Fruit fly (Drosophila melanogaster) whole organism, wandering third instar larva: Measurements from ENCODE around the gene CG32986.

Experiments used
- Abd-B ChIP-seq: fragments of >200 bp; optimal IDR thresholded peaks from 2 replicates; lab custom pipeline; 2017; ENCODE audit warnings: missing biosample characterization, missing genetic modification characterization
- CG9705 ChIP-seq: fragments of 200-800 bp; sonication (Bioruptor generic); optimal IDR thresholded peaks from 2 replicates; lab custom pipeline; 2018; ENCODE audit warnings: missing biosample characterization, mild to moderate bottlenecking, missing genetic modification characterization
- CrebA ChIP-seq: fragments of 200-800 bp; sonication (Bioruptor generic); optimal IDR thresholded peaks from 2 replicates; lab custom pipeline; 2016; ENCODE audit warnings: missing biosample characterization, mild to moderate bottlenecking, missing genetic modification characterization, borderline replicate concordance
- Dif ChIP-seq: fragments of 200-275, 200-300 bp; sonication (Bioruptor generic); optimal IDR thresholded peaks from 2 replicates; lab custom pipeline; 2018; ENCODE audit warnings: missing biosample characterization, missing genetic modification characterization; ENCODE audit not compliant: partially characterized antibody
- GATAd ChIP-seq: sonication (Bioruptor generic); optimal IDR thresholded peaks from 2 replicates; lab custom pipeline; 2016; ENCODE audit warnings: missing biosample characterization, missing genetic modification characterization
- HLH106 ChIP-seq: fragments of 200-800 bp; optimal IDR thresholded peaks from 3 replicates; lab custom pipeline; 2019; ENCODE audit warnings: missing biosample characterization, mild to moderate bottlenecking, missing genetic modification characterization, moderate library complexity
- Hnf4 ChIP-seq: fragments of 200-800 bp; sonication (Bioruptor generic); optimal IDR thresholded peaks from 2 replicates; lab custom pipeline; 2016; ENCODE audit warnings: missing biosample characterization, mild to moderate bottlenecking, missing genetic modification characterization
- Hr83 ChIP-seq: fragments of 200-300 bp; sonication (Bioruptor generic); optimal IDR thresholded peaks from 2 replicates; lab custom pipeline; 2016; ENCODE audit warnings: missing biosample characterization, mild to moderate bottlenecking, missing genetic modification characterization, moderate library complexity; ENCODE audit not compliant: poor library complexity, severe bottlenecking
- Jra ChIP-seq: sonication (Bioruptor generic); optimal IDR thresholded peaks from 2 replicates; lab custom pipeline; 2016; ENCODE audit warnings: missing biosample characterization, missing genetic modification characterization
- Mio ChIP-seq: sonication (Bioruptor generic); optimal IDR thresholded peaks from 2 replicates; lab custom pipeline; 2016; ENCODE audit warnings: missing biosample characterization, missing genetic modification characterization
- Myc ChIP-seq: fragments of >200 bp; optimal IDR thresholded peaks from 2 replicates; lab custom pipeline; 2017
- N ChIP-seq: fragments of >200 bp; optimal IDR thresholded peaks from 2 replicates; lab custom pipeline; 2018; ENCODE audit warnings: missing biosample characterization, missing external identifiers, missing genetic modification characterization
- OdsH ChIP-seq: fragments of 200-800 bp; sonication (Bioruptor generic); optimal IDR thresholded peaks from 2 replicates; lab custom pipeline; 2016; ENCODE audit warnings: missing biosample characterization, mild to moderate bottlenecking, missing genetic modification characterization
- Sp1 ChIP-seq: fragments of 200-800 bp; sonication (Bioruptor generic); optimal IDR thresholded peaks from 3 replicates; lab custom pipeline; 2019; ENCODE audit warnings: missing biosample characterization, mild to moderate bottlenecking, missing genetic modification characterization, moderate library complexity
- Vsx2 ChIP-seq: fragments of 200-300, 225-300 bp; sonication (Bioruptor generic); optimal IDR thresholded peaks from 2 replicates; lab custom pipeline; 2018; ENCODE audit warnings: missing biosample characterization, missing genetic modification characterization; ENCODE audit not compliant: partially characterized antibody
- br ChIP-seq: fragments of 200-800 bp; sonication (Bioruptor generic); optimal IDR thresholded peaks from 2 replicates; lab custom pipeline; 2016; ENCODE audit warnings: missing biosample characterization, missing genetic modification characterization
- brk ChIP-seq: fragments of 200-800 bp; sonication (Bioruptor generic); optimal IDR thresholded peaks from 2 replicates; lab custom pipeline; 2016; ENCODE audit warnings: missing biosample characterization, mild to moderate bottlenecking, missing genetic modification characterization
- dl ChIP-seq, 2 experiments: fragments of 175-275, 200-275 bp in 1 of 2; fragments of 200-275 bp in 1 of 2; sonication (Bioruptor generic); optimal IDR thresholded peaks; lab custom pipeline; 2018; ENCODE audit warnings: mild to moderate bottlenecking in 2 of 2, missing biosample characterization in 2 of 2, missing genetic modification characterization in 2 of 2, moderate library complexity in 2 of 2; ENCODE audit not compliant: partially characterized antibody in 2 of 2, insufficient read depth in 1 of 2
- dmrt93B ChIP-seq: fragments of 200-800 bp; sonication (Bioruptor generic); optimal IDR thresholded peaks from 2 replicates; lab custom pipeline; 2018; ENCODE audit warnings: missing biosample characterization, mild to moderate bottlenecking, missing genetic modification characterization
- dsf ChIP-seq: sonication (Bioruptor generic); optimal IDR thresholded peaks from 2 replicates; lab custom pipeline; 2016; ENCODE audit warnings: missing biosample characterization, missing genetic modification characterization, borderline replicate concordance
- ey ChIP-seq: fragments of 200-800 bp; sonication (Bioruptor generic); optimal IDR thresholded peaks from 2 replicates; lab custom pipeline; 2016; ENCODE audit warnings: missing biosample characterization, missing genetic modification characterization
- foxo ChIP-seq, 2 experiments: fragments of 200-800 bp; sonication (Bioruptor generic); optimal IDR thresholded peaks; 2 replicates in 1 of 2; 3 replicates in 1 of 2; lab custom pipeline; 2016 to 2017; ENCODE audit warnings: missing biosample characterization in 2 of 2, missing genetic modification characterization in 2 of 2
- fru ChIP-seq: fragments of 200-800 bp; sonication (Bioruptor generic); optimal IDR thresholded peaks from 3 replicates; lab custom pipeline; 2016; ENCODE audit warnings: missing biosample characterization, mild to moderate bottlenecking, missing genetic modification characterization
- h ChIP-seq: fragments of 200-800 bp; sonication (Bioruptor generic); optimal IDR thresholded peaks from 3 replicates; lab custom pipeline; 2016; ENCODE audit warnings: missing biosample characterization, mild to moderate bottlenecking, missing genetic modification characterization
- jim ChIP-seq: fragments of 175-275, 200-325 bp; sonication (Bioruptor generic); optimal IDR thresholded peaks from 2 replicates; lab custom pipeline; 2016; ENCODE audit warnings: missing biosample characterization, mild to moderate bottlenecking, missing genetic modification characterization
- lola ChIP-seq: fragments of >200 bp; optimal IDR thresholded peaks from 2 replicates; lab custom pipeline; 2017; ENCODE audit warnings: missing biosample characterization, missing genetic modification characterization
- pan ChIP-seq: fragments of >200 bp; optimal IDR thresholded peaks from 2 replicates; lab custom pipeline; 2017
- psq ChIP-seq: fragments of 200-800 bp; sonication (Bioruptor generic); optimal IDR thresholded peaks from 3 replicates; lab custom pipeline; 2017; ENCODE audit warnings: missing biosample characterization, mild to moderate bottlenecking, missing genetic modification characterization, moderate library complexity
- rgr ChIP-seq: fragments of 200-800 bp; sonication (Bioruptor generic); optimal IDR thresholded peaks from 3 replicates; lab custom pipeline; 2016; ENCODE audit warnings: missing biosample characterization, mild to moderate bottlenecking, missing genetic modification characterization
- sage ChIP-seq: fragments of 200-800 bp; sonication (Bioruptor generic); optimal IDR thresholded peaks from 2 replicates; lab custom pipeline; 2016; ENCODE audit warnings: missing biosample characterization, mild to moderate bottlenecking, missing genetic modification characterization
- sv ChIP-seq: fragments of 200-800 bp; sonication (Bioruptor generic); optimal IDR thresholded peaks from 3 replicates; lab custom pipeline; 2016; ENCODE audit warnings: missing biosample characterization, missing genetic modification characterization
- tai ChIP-seq: sonication (Bioruptor generic); optimal IDR thresholded peaks from 2 replicates; lab custom pipeline; 2016; ENCODE audit warnings: missing biosample characterization, missing genetic modification characterization
- usp ChIP-seq: fragments of >200 bp; optimal IDR thresholded peaks from 2 replicates; lab custom pipeline; 2017; ENCODE audit warnings: missing biosample characterization, missing genetic modification characterization
- woc ChIP-seq: sonication (Bioruptor generic); optimal IDR thresholded peaks from 2 replicates; lab custom pipeline; 2016; ENCODE audit warnings: missing biosample characterization, mild to moderate bottlenecking, missing genetic modification characterization

CG32986 gene

DNA sequence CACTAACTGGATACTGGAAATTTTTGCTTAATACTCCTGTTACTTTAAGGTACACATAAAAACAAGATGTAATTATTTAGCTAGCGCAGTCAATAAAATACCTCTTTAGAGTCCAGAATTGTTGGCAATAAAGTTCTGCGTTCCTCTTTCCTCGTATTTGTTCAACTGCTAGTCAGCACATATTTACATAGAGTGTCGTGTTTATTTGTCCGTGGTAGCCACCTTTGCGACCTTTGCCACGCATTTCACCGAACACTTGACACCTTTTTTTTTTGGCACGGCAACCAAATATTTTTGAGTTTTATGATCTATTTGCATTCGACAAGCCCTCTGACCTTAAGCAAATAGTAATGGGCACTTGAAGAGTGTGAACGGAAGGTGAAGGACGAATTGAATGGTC, 16.6 kb upstream of the CG32986 start:
- TF ChIP-seq psq (GFP tag; lab: Kevin White, UChicago) (peak; percentile 49), fru (GFP tag; lab: Kevin White, UChicago) (peak; percentile 5), dmrt93B (GFP tag; lab: Kevin White, UChicago) (no peak), Sp1 (GFP tag; lab: Kevin White, UChicago) (peak; percentile 8), Abd-B (no peak), woc (GFP tag; lab: Kevin White, UChicago) (no peak), Jra (peak; percentile 93), br (peak; percentile 74), GATAd (GFP tag; lab: Kevin White, UChicago) (peak; percentile 70), rgr (GFP tag; lab: Kevin White, UChicago) (peak; percentile 95), ey (peak; percentile 12), Vsx2 (GFP tag; lab: Kevin White, UChicago) (no peak), OdsH (GFP tag; lab: Kevin White, UChicago) (peak; percentile 90), CG9705 (GFP tag; lab: Kevin White, UChicago) (no peak), usp (GFP tag; lab: Kevin White, UChicago) (no peak), pan (lab: Kevin White, UChicago) (no peak), Myc (no peak), sage (GFP tag; lab: Kevin White, UChicago) (no peak), Dif (GFP tag; lab: Kevin White, UChicago) (no peak), tai (peak; percentile 96), Mio (GFP tag; lab: Kevin White, UChicago) (peak; percentile 31), dsf (GFP tag; lab: Kevin White, UChicago) (peak; percentile 17), Hr83 (GFP tag; lab: Kevin White, UChicago) (peak; percentile 89), brk (peak; percentile 65), foxo (GFP tag; optimal IDR thresholded peaks at IDR 0.05; lab: Kevin White, UChicago) (peak in 1 of 2 experiments; percentile 66), Hnf4 (GFP tag; lab: Kevin White, UChicago) (peak; percentile 89), CrebA (GFP tag; lab: Kevin White, UChicago) (no peak), h (GFP tag; lab: Kevin White, UChicago) (peak; percentile 45), sv (GFP tag; lab: Kevin White, UChicago) (peak; percentile 82)
- TF ChIP-seq, all 38 proteins: peak for 18

DNA sequence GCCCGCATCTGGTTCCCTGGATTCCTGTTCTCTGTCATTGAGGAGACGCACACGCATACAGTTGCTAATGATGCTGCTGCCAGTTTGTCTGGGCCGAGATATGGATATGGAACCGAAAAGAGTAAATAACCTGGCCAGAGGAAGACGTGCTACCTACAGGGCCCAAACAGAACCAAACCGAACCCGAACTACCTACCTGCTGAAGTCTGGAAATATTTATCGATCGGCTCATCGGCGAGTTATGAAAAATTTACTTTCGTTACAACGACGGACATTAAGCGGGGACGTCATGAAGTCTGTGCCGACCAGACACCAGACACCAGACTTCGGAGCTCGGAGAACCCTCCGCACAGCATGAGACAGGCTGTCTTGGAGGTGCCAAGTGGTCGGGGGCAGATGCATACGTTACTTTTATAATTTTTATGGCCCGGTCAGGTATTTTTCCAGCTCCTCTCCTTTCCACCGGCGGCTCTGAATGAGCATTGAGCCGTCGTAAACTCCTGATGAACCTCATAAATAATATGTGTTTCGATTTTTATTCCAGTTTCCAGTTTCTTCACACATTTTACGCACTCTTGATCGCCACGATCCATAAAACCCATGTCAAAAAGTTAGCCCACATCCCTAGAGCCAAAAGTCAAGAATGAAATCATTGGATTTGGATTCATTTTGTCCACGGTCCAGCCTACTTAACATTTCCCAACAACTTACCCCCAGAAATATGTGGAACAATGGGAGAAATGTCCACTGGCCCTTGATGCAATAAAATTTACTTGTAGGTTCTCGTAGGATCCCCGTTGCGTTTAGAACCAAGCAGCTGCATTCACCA, 15.6 kb upstream of the CG32986 start:
- TF ChIP-seq fru (GFP tag; lab: Kevin White, UChicago) (peak; percentile 88), brk (no peak)

DNA sequence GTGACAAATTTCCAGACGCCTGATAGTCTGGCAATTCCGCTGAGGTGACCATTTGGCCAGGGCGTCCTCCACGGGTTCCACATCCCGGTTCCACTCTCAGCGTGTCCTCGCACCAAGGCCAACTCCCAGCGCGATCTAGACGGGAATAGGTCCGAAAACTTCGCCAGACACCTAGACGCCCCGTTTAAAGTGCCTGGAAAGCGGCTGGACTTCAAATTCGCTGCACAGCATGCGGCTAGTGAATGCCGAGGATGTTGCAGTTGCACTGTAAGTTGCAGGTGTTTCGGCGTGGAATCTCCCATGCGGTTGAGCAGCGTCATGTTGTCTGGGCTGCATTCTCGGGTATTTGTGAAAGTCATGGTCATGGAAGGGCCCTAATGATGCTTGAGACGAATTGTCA, 13.4 kb upstream of the CG32986 start:
- TF ChIP-seq dsf (GFP tag; lab: Kevin White, UChicago) = no peak
- no peak for TF ChIP-seq jim (GFP tag; lab: Kevin White, UChicago)

DNA sequence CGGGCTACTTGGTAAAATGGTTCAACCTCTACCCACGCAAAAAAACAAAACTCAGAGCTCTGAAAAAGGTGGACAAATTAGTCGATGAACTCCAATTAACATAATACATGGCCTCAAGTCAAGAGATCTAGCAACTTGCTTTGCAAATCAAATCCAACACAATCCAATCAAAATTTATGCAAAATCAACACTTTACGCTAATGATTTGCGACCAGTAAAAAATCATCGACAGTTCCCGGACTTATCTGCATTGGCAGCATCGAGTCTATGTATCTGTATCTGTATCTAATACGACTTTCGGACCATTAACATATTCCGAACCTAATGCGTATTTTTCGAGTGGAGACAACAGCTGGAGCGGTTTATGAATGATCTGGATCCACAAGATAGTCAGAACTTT, 11.5 kb upstream of the CG32986 start:
- TF ChIP-seq lola (GFP tag; lab: Kevin White, UChicago) (no peak), Abd-B (no peak), ey (no peak), HLH106 (tag; lab: Kevin White, UChicago) (no peak), woc (GFP tag; lab: Kevin White, UChicago) (no peak)

DNA sequence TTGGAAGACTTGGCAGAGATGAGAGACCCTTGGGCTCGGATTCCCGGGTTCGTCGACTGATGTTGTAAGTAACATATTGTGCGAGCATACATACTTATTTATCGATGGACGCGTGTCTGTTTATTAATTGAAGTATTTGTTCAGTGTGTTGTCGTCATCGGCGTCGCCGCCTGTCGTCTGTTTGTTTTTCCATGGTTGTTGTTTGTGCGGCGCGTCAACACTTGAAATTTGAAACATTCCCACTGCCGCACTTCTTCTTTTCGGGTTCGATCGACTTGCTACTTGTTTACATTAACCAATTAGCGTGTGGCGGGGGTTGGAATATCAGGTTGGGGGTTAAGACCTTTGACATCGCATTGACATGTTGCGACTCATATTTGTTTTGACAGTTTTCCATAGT, 10.3 kb upstream of the CG32986 start:
- TF ChIP-seq tai (no peak), dl (GFP tag; optimal IDR thresholded peaks at IDR 0.05; lab: Kevin White, UChicago; ENCODE audit: insufficient read depth in 1 of 2, partially characterized antibody in 2 of 2) (no peak), jim (GFP tag; lab: Kevin White, UChicago) (no peak), dmrt93B (GFP tag; lab: Kevin White, UChicago) (no peak), rgr (GFP tag; lab: Kevin White, UChicago) (peak; percentile 32), N (GFP tag; lab: Kevin White, UChicago) (no peak), sage (GFP tag; lab: Kevin White, UChicago) (no peak), lola (GFP tag; lab: Kevin White, UChicago) (no peak), br (no peak), foxo (GFP tag; optimal IDR thresholded peaks at IDR 0.05; lab: Kevin White, UChicago) (peak in 1 of 2 experiments; percentile 9), Myc (no peak), Vsx2 (GFP tag; lab: Kevin White, UChicago) (no peak), fru (GFP tag; lab: Kevin White, UChicago) (no peak), Hnf4 (GFP tag; lab: Kevin White, UChicago) (no peak), h (GFP tag; lab: Kevin White, UChicago) (peak; percentile 35), Sp1 (GFP tag; lab: Kevin White, UChicago) (no peak), sv (GFP tag; lab: Kevin White, UChicago) (no peak), Mio (GFP tag; lab: Kevin White, UChicago) (no peak)
